Fruit fly (Drosophila melanogaster): ENCODE data around the gene Rpt2.

The Rpt2 gene

dm6 chr3R:23886270-23887095 lies 44.9 kb downstream of the Rpt2 start (continued):
- TF ChIP-seq Aef1 (GFP tag; IDR thresholded peaks at IDR 0.05), result peak; percentile 57; the same call in 2 of the 3 replicates
- peak; percentile 93 for TF ChIP-seq row (GFP tag; IDR thresholded peaks at IDR 0.05)
- TF ChIP-seq Nf-YA (GFP tag; IDR thresholded peaks at IDR 0.05), result peak; percentile 62
- peak; percentile 62; the same call in 2 of the 3 replicates for TF ChIP-seq CG7357 (GFP tag; IDR thresholded peaks at IDR 0.05)
- peak; percentile 76 for TF ChIP-seq CG16863 (GFP tag; optimal IDR thresholded peaks at IDR 0.05)
- TF ChIP-seq zfh1 (GFP tag; IDR thresholded peaks at IDR 0.05), result peak; percentile 90
- peak; percentile 82 for TF ChIP-seq odd (GFP tag; optimal IDR thresholded peaks at IDR 0.05)
- TF ChIP-seq jumu (GFP tag; optimal IDR thresholded peaks at IDR 0.05), result peak; percentile 56
- peak; percentile 7 to 29 for TF ChIP-seq insv (GFP tag; optimal IDR thresholded peaks at IDR 0.05)
- peak; percentile 70 for TF ChIP-seq CG12659 (GFP tag; optimal IDR thresholded peaks at IDR 0.05)
- TF ChIP-seq CG3726 (GFP tag; IDR thresholded peaks at IDR 0.05), result 0 out of 3 replicates have a peak, but pooled peaks have one; percentile 57
- peak; percentile 84 for TF ChIP-seq Asciz (GFP tag; optimal IDR thresholded peaks at IDR 0.05)
- TF ChIP-seq Gug (GFP tag; IDR thresholded peaks at IDR 0.05), result peak; percentile 52; the same call in 3 of the 4 replicates
- peak; percentile 75 for TF ChIP-seq CG11093 (GFP tag; IDR thresholded peaks at IDR 0.05)
- TF ChIP-seq NfI (GFP tag; optimal IDR thresholded peaks at IDR 0.05), result peak; percentile 73
- TF ChIP-seq CG13296 (GFP tag; optimal IDR thresholded peaks at IDR 0.05), result peak; percentile 52
- TF ChIP-seq ERR (GFP tag; optimal IDR thresholded peaks at IDR 0.05), result no peak
- TF ChIP-seq pnt (GFP tag; optimal IDR thresholded peaks at IDR 0.05), result peak; percentile 73
- TF ChIP-seq BtbVII (GFP tag; optimal IDR thresholded peaks at IDR 0.05), result peak; percentile 64
- peak; percentile 81 for TF ChIP-seq Optix (GFP tag; IDR thresholded peaks at IDR 0.05)
- peak; percentile 51 for TF ChIP-seq CG2120 (GFP tag; optimal IDR thresholded peaks at IDR 0.05)
- peak; percentile 81 for TF ChIP-seq CG18476 (GFP tag; optimal IDR thresholded peaks at IDR 0.05)
- peak; percentile 95 for TF ChIP-seq CG2712 (tag; optimal IDR thresholded peaks at IDR 0.05)
- TF ChIP-seq tll (GFP tag; optimal IDR thresholded peaks at IDR 0.05), result peak in 1 of 2 experiments; percentile 30
- TF ChIP-seq cad (GFP tag; optimal IDR thresholded peaks at IDR 0.05), result peak; percentile 42
- TF ChIP-seq da (GFP tag; optimal IDR thresholded peaks at IDR 0.05), result no peak
- peak; percentile 89 for TF ChIP-seq CG2678 (tag; optimal IDR thresholded peaks at IDR 0.05)
- TF ChIP-seq Stat92E (GFP tag; optimal IDR thresholded peaks at IDR 0.05), result no peak
- peak; percentile 95 for TF ChIP-seq CG17829 (tag; optimal IDR thresholded peaks at IDR 0.05)
- peak; percentile 94 for TF ChIP-seq trem (tag; optimal IDR thresholded peaks at IDR 0.05)
- no peak for TF ChIP-seq CG42726 (GFP tag; IDR thresholded peaks at IDR 0.05; ENCODE audit: partially characterized antibody)
- peak; percentile 65 for TF ChIP-seq Camta (GFP tag; optimal IDR thresholded peaks at IDR 0.05)
- no peak for TF ChIP-seq cas (GFP tag; IDR thresholded peaks at IDR 0.05)
- TF ChIP-seq gcm2 (GFP tag; optimal IDR thresholded peaks at IDR 0.05), result peak; percentile 76
- peak; percentile 90 for TF ChIP-seq CG2202 (tag; optimal IDR thresholded peaks at IDR 0.05)
- peak; percentile 82 for TF ChIP-seq CG13775 (GFP tag; optimal IDR thresholded peaks at IDR 0.05)
- TF ChIP-seq CG2116 (GFP tag; optimal IDR thresholded peaks at IDR 0.05), result peak; percentile 59
- TF ChIP-seq corto (GFP tag; optimal IDR thresholded peaks at IDR 0.05), result peak; percentile 97
- TF ChIP-seq Ada2b (GFP tag; IDR thresholded peaks at IDR 0.05), result peak; percentile 63
- peak; percentile 71 for TF ChIP-seq ind (GFP tag; optimal IDR thresholded peaks at IDR 0.05)
- TF ChIP-seq CG10543 (GFP tag; optimal IDR thresholded peaks at IDR 0.05), result peak; percentile 30
- TF ChIP-seq CG12299 (tag; optimal IDR thresholded peaks at IDR 0.05), result peak; percentile 84
- no peak for TF ChIP-seq ham (GFP tag; IDR thresholded peaks at IDR 0.05)
- no peak; the same call in 1 of the 2 replicates for TF ChIP-seq rib (GFP tag; IDR thresholded peaks at IDR 0.05)
- peak; percentile 79 for TF ChIP-seq CG8290 (GFP tag; optimal IDR thresholded peaks at IDR 0.05)
- TF ChIP-seq CG8290 (tag; optimal IDR thresholded peaks at IDR 0.05), result peak; percentile 19 to 88
- no peak for TF ChIP-seq luna (GFP tag; optimal IDR thresholded peaks at IDR 0.05)
- peak; percentile 91 for TF ChIP-seq CG8388 (GFP tag; optimal IDR thresholded peaks at IDR 0.05)
- TF ChIP-seq CG3847 (GFP tag; IDR thresholded peaks at IDR 0.05), result peak; percentile 49

Data from whole organism, embryonic.